Worm (Caenorhabditis elegans): ENCODE data around the gene ZK1236.9.

DNA sequence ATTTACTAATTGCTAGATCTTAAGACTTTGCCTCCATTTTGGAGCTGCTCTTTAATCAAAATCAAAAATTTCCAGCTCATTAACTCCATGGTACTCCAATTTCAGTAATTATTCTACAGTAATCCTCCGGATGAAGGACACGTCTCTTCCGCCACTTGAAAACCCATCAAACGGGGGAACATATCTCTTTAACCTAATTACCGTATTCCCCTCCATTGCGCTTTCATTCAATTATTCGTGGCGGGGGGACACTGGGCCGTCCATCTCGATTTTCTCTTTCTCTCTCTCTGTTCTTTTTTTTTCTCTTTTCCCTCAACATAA, 18.1 kb downstream of the ZK1236.9 start:
- TF ChIP-seq nhr-237 (tag; optimal IDR thresholded peaks at IDR 0.05) (no peak), tbx-8 (GFP tag; optimal IDR thresholded peaks at IDR 0.05) (no peak)

All from whole organism, mixed stage, embryonic.